Worm (Caenorhabditis elegans): ENCODE measurements around the gene F36H1.11.

DNA sequence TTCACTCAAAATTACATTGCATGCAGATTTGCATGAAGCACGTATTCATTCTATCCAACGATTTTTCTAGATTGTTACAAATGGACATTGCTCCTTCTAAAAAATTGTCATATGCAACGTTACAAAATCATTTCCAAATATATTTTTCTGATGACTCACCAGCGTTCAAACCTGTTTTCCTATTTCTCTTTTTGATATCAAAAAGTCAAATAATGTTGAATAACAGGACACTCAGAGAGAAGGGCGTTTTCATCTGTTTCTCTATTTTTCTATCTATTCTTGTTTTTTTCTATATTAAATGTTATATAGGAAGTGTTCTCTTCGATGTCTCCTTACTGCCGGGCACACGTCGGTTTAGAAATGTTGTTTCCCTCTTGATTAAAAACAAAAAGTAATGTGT, 42.1 kb upstream of the F36H1.11 start:
- TF ChIP-seq med-1 (GFP tag; optimal IDR thresholded peaks at IDR 0.05; ENCODE audit: insufficient read depth) (no peak), flt-1 (GFP tag; IDR thresholded peaks at IDR 0.05) (no peak), klf-2 (GFP tag; conservative IDR thresholded peaks at IDR 0.05) (no peak), ztf-23 (GFP tag; IDR thresholded peaks at IDR 0.05) (no peak), ztf-29 (GFP tag; IDR thresholded peaks at IDR 0.05) (no peak), tab-1 (GFP tag; IDR thresholded peaks at IDR 0.05) (no peak), ref-1 (GFP tag; conservative IDR thresholded peaks at IDR 0.05) (no peak)

Data from whole organism, midembryonic.